Fruit fly (Drosophila melanogaster) whole organism, embryonic: ENCODE data around the gene 14-3-3epsilon.

Experiments
- Adf1 ChIP-seq: fragments of 200-800 bp; sonication (Bioruptor generic); IDR thresholded peaks from 2 replicates; pipeline ENCODE4 v1.3.6; 2022; ENCODE audit warnings: missing biosample characterization, missing genetic modification characterization
- Aef1 ChIP-seq: fragments of 200-800 bp; sonication (Bioruptor generic); IDR thresholded peaks from 3 replicates; pipeline ENCODE4 v1.3.6; 2022; ENCODE audit warnings: missing biosample characterization, missing genetic modification characterization
- BtbVII ChIP-seq: fragments of 200-800 bp; sonication (Bioruptor generic); optimal IDR thresholded peaks from 3 replicates; lab custom pipeline; 2017; ENCODE audit warnings: missing biosample characterization, mild to moderate bottlenecking, missing genetic modification characterization
- CG10366 ChIP-seq: fragments of 200-800 bp; sonication (Bioruptor generic); IDR thresholded peaks from 2 replicates; pipeline ENCODE4 v1.3.6; 2022; ENCODE audit warnings: missing biosample characterization, missing genetic modification characterization
- CG10565 ChIP-seq: fragments of 200-800 bp; sonication (Bioruptor generic); optimal IDR thresholded peaks from 3 replicates; lab custom pipeline; 2016; ENCODE audit warnings: missing biosample characterization, mild to moderate bottlenecking, missing genetic modification characterization
- CG11093 ChIP-seq: fragments of 200-800 bp; sonication (Bioruptor generic); IDR thresholded peaks from 3 replicates; pipeline ENCODE4 v1.3.6; 2022; ENCODE audit warnings: missing biosample characterization, missing genetic modification characterization
- CG11504 ChIP-seq: fragments of 200-800 bp; sonication (Bioruptor generic); optimal IDR thresholded peaks from 3 replicates; lab custom pipeline; 2019; ENCODE audit warnings: missing biosample characterization, mild to moderate bottlenecking, missing genetic modification characterization, moderate library complexity
- CG13296 ChIP-seq: fragments of 200-800 bp; sonication (Bioruptor generic); optimal IDR thresholded peaks from 3 replicates; lab custom pipeline; 2018; ENCODE audit warnings: missing biosample characterization, mild to moderate bottlenecking, missing genetic modification characterization
- CG15514 ChIP-seq: fragments of 200-800 bp; sonication (Bioruptor generic); optimal IDR thresholded peaks from 3 replicates; lab custom pipeline; 2017; ENCODE audit warnings: missing biosample characterization, missing genetic modification characterization, mild to moderate bottlenecking, moderate library complexity, missing genetic modification reagents
- CG16815 ChIP-seq: fragments of 200-800 bp; sonication (Bioruptor generic); optimal IDR thresholded peaks from 3 replicates; lab custom pipeline; 2017; ENCODE audit warnings: missing biosample characterization, mild to moderate bottlenecking, missing genetic modification characterization
- CG16863 ChIP-seq: fragments of 200-800 bp; sonication (Bioruptor generic); optimal IDR thresholded peaks from 3 replicates; lab custom pipeline; 2016; ENCODE audit warnings: missing biosample characterization, missing genetic modification characterization
- CG18599 ChIP-seq: fragments of 200-800 bp; sonication (Bioruptor generic); optimal IDR thresholded peaks from 3 replicates; lab custom pipeline; 2017; ENCODE audit warnings: missing biosample characterization, missing genetic modification characterization, mild to moderate bottlenecking, moderate library complexity, missing genetic modification reagents
- CG3281 ChIP-seq: fragments of 200-800 bp; sonication (Bioruptor generic); optimal IDR thresholded peaks from 3 replicates; lab custom pipeline; 2017; ENCODE audit warnings: missing biosample characterization, mild to moderate bottlenecking, missing genetic modification characterization
- CG34224 ChIP-seq: fragments of 200-800 bp; sonication (Bioruptor generic); IDR thresholded peaks from 3 replicates; pipeline ENCODE4 v1.3.6; 2022; ENCODE audit warnings: missing biosample characterization, missing genetic modification characterization; ENCODE audit not compliant: partially characterized antibody
- CG3838 ChIP-seq: fragments of 200-800 bp; sonication (Bioruptor generic); optimal IDR thresholded peaks from 3 replicates; lab custom pipeline; 2016; ENCODE audit warnings: missing biosample characterization, missing genetic modification characterization
- CG4282 ChIP-seq: fragments of 200-800 bp; sonication (Bioruptor generic); optimal IDR thresholded peaks from 2 replicates; lab custom pipeline; 2016; ENCODE audit warnings: missing biosample characterization, missing genetic modification characterization
- CG4360 ChIP-seq: fragments of 200-800 bp; sonication (Bioruptor generic); IDR thresholded peaks from 2 replicates; pipeline ENCODE4 v1.3.6; 2022; ENCODE audit warnings: missing biosample characterization, missing genetic modification characterization
- CG43689 ChIP-seq: fragments of 200-800 bp; sonication (Bioruptor generic); IDR thresholded peaks from 2 replicates; pipeline ENCODE4 v1.3.6; 2022; ENCODE audit warnings: missing biosample characterization, missing genetic modification characterization
- CG4820 ChIP-seq: fragments of 200-800 bp; sonication (Bioruptor generic); optimal IDR thresholded peaks from 3 replicates; lab custom pipeline; 2016; ENCODE audit warnings: missing biosample characterization, missing genetic modification characterization
- CG8765 ChIP-seq: fragments of 200-800 bp; sonication (Bioruptor generic); IDR thresholded peaks from 2 replicates; pipeline ENCODE4 v1.3.6; 2022; ENCODE audit warnings: missing biosample characterization, missing genetic modification characterization
- CG8924 ChIP-seq: fragments of 200-800 bp; optimal IDR thresholded peaks from 3 replicates; lab custom pipeline; 2019; ENCODE audit warnings: missing biosample characterization, mild to moderate bottlenecking, missing genetic modification characterization, moderate library complexity
- CrebB ChIP-seq: fragments of 200-800 bp; sonication (Bioruptor generic); optimal IDR thresholded peaks from 3 replicates; lab custom pipeline; 2018; ENCODE audit warnings: missing biosample characterization, mild to moderate bottlenecking, missing genetic modification characterization
- Dfd ChIP-seq, 2 experiments: fragments of >200 bp; optimal IDR thresholded peaks; 2 replicates each; lab custom pipeline; 2017; ENCODE audit warnings: missing biosample characterization in 2 of 2, missing genetic modification characterization in 2 of 2
- Hr78 ChIP-seq, 2 experiments: fragments of 200-800 bp in 1 of 2; fragments of >200 bp in 1 of 2; sonication (Bioruptor generic) in 1 of 2; optimal IDR thresholded peaks; 2 replicates each; lab custom pipeline; 2017 to 2019; ENCODE audit warnings: missing biosample characterization in 2 of 2, missing genetic modification characterization in 2 of 2, mild to moderate bottlenecking in 1 of 2, moderate library complexity in 1 of 2
- Lpt ChIP-seq: fragments of >200 bp; optimal IDR thresholded peaks from 2 replicates; lab custom pipeline; 2018; ENCODE audit warnings: missing biosample characterization, missing genetic modification characterization
- Med ChIP-seq: fragments of 200-800 bp; sonication (Bioruptor generic); peaks from one replicate; lab custom pipeline; 2016; ENCODE audit warnings: missing biosample characterization, missing genetic modification characterization, mild to moderate bottlenecking, inconsistent platforms, moderate library complexity
- Mrtf ChIP-seq: fragments of 200-800 bp; sonication (Bioruptor generic); IDR thresholded peaks from 3 replicates; pipeline ENCODE4 v1.3.6; 2022; ENCODE audit warnings: missing biosample characterization, missing genetic modification characterization
- Optix ChIP-seq: fragments of 200-800 bp; sonication (Bioruptor generic); IDR thresholded peaks from 3 replicates; pipeline ENCODE4 v1.3.6; 2022; ENCODE audit warnings: missing biosample characterization, missing genetic modification characterization
- Rfx ChIP-seq: fragments of 200-800 bp; sonication (Bioruptor generic); IDR thresholded peaks from 2 replicates; pipeline ENCODE4 v1.3.6; 2022; ENCODE audit warnings: missing biosample characterization, missing genetic modification characterization
- ato ChIP-seq: fragments of 200-800 bp; sonication (Bioruptor generic); IDR thresholded peaks from 2 replicates; pipeline ENCODE4 v1.3.6; 2022; ENCODE audit warnings: missing biosample characterization, missing genetic modification characterization; ENCODE audit not compliant: partially characterized antibody
- bigmax ChIP-seq: fragments of 200-800 bp; sonication (Bioruptor generic); optimal IDR thresholded peaks from 2 replicates; lab custom pipeline; 2018; ENCODE audit warnings: missing biosample characterization, mild to moderate bottlenecking, missing genetic modification characterization
- caup ChIP-seq: fragments of 200-800 bp; sonication (Bioruptor generic); optimal IDR thresholded peaks from 3 replicates; lab custom pipeline; 2017; ENCODE audit warnings: missing biosample characterization, mild to moderate bottlenecking, missing genetic modification characterization, moderate library complexity; ENCODE audit not compliant: severe bottlenecking
- cg ChIP-seq: fragments of 200-800 bp; sonication (Bioruptor generic); optimal IDR thresholded peaks from 3 replicates; lab custom pipeline; 2019; ENCODE audit warnings: missing biosample characterization, mild to moderate bottlenecking, missing genetic modification characterization, moderate library complexity
- chn ChIP-seq: fragments of 200-800 bp; sonication (Bioruptor generic); optimal IDR thresholded peaks from 2 replicates; lab custom pipeline; 2016; ENCODE audit warnings: missing biosample characterization, missing genetic modification characterization
- crp ChIP-seq, 2 experiments: fragments of 200-800 bp; sonication (Bioruptor generic); optimal IDR thresholded peaks; 2 replicates in 1 of 2; 3 replicates in 1 of 2; lab custom pipeline; 2017; ENCODE audit warnings: missing biosample characterization in 2 of 2, missing genetic modification characterization in 2 of 2, mild to moderate bottlenecking in 1 of 2, moderate library complexity in 1 of 2
- en ChIP-seq: fragments of 200-800 bp; sonication (Bioruptor generic); optimal IDR thresholded peaks from 2 replicates; lab custom pipeline; 2016; ENCODE audit warnings: missing biosample characterization, missing genetic modification characterization
- fd3F ChIP-seq: fragments of 200-800 bp; sonication (Bioruptor generic); optimal IDR thresholded peaks from 2 replicates; lab custom pipeline; 2018; ENCODE audit warnings: missing biosample characterization, mild to moderate bottlenecking, missing genetic modification characterization, moderate library complexity
- hb ChIP-seq: fragments of 200-800 bp; sonication (Bioruptor generic); IDR thresholded peaks from 3 replicates; pipeline ENCODE4 v1.3.6; 2022; ENCODE audit warnings: missing biosample characterization, missing genetic modification characterization; ENCODE audit not compliant: partially characterized antibody
- mld ChIP-seq: fragments of 200-800 bp; sonication (Bioruptor generic); IDR thresholded peaks from 3 replicates; pipeline ENCODE4 v1.3.6; 2022; ENCODE audit warnings: missing biosample characterization, missing genetic modification characterization; ENCODE audit not compliant: partially characterized antibody
- nerfin-2 ChIP-seq: fragments of 200-800 bp; sonication (Bioruptor generic); IDR thresholded peaks from 2 replicates; pipeline ENCODE4 v1.3.6; 2022; ENCODE audit warnings: missing biosample characterization, missing genetic modification characterization; ENCODE audit not compliant: partially characterized antibody
- otp ChIP-seq: fragments of 200-800 bp; sonication (Bioruptor generic); IDR thresholded peaks from 3 replicates; pipeline ENCODE4, ENCODE4 v1.3.6; 2022; ENCODE audit warnings: missing biosample characterization, missing genetic modification characterization
- pho ChIP-seq: fragments of 200-800 bp; sonication (Bioruptor generic); optimal IDR thresholded peaks from 2 replicates; lab custom pipeline; 2016; ENCODE audit warnings: missing biosample characterization, missing genetic modification characterization
- sens ChIP-seq: fragments of 200-800 bp; sonication (Bioruptor generic); peaks from one replicate; lab custom pipeline; 2016; ENCODE audit warnings: missing biosample characterization, missing genetic modification characterization
- stc ChIP-seq: fragments of 200-800 bp; sonication (Bioruptor generic); IDR thresholded peaks from 2 replicates; pipeline ENCODE4 v1.3.6; 2022; ENCODE audit warnings: missing biosample characterization, missing genetic modification characterization
- tap ChIP-seq: fragments of 200-800 bp; optimal IDR thresholded peaks from 3 replicates; lab custom pipeline; 2019; ENCODE audit warnings: missing biosample characterization, mild to moderate bottlenecking, missing genetic modification characterization, moderate library complexity
- unpg ChIP-seq: fragments of 200-800 bp; sonication (Bioruptor generic); optimal IDR thresholded peaks from 3 replicates; lab custom pipeline; 2018; ENCODE audit warnings: missing biosample characterization, mild to moderate bottlenecking, missing genetic modification characterization, moderate library complexity
- yki ChIP-seq: fragments of >200 bp; optimal IDR thresholded peaks from 3 replicates; lab custom pipeline; 2018
- zfh2 ChIP-seq: fragments of 200-800 bp; sonication (Bioruptor generic); optimal IDR thresholded peaks from 2 replicates; lab custom pipeline; 2016; ENCODE audit warnings: missing biosample characterization, missing genetic modification characterization

The 14-3-3epsilon gene

dm6 chr3R:18296084-18296483 lies 53.8 kb downstream of the 14-3-3epsilon start (continued):
- TF ChIP-seq caup (GFP tag; lab: Kevin White, UChicago) (peak; percentile 67), CG15514 (GFP tag; lab: Kevin White, UChicago) (peak; percentile 51), CG34224 (GFP tag; lab: Robert Waterston, UW) (no peak), en (GFP tag; lab: Kevin White, UChicago) (no peak), pho (GFP tag; lab: Kevin White, UChicago) (peak; percentile 14), Rfx (GFP tag; lab: Robert Waterston, UW) (peak; percentile 30; the same call in 1 of the 2 replicates), CG18599 (peak; percentile 75), fd3F (GFP tag; lab: Kevin White, UChicago) (peak; percentile 36), bigmax (GFP tag; lab: Kevin White, UChicago) (peak; percentile 53), CG4820 (GFP tag; lab: Kevin White, UChicago) (no peak), CrebB (tag; lab: Kevin White, UChicago) (peak; percentile 17), BtbVII (GFP tag; lab: Kevin White, UChicago) (peak; percentile 57), CG11093 (no peak), CG16863 (no peak), sens (GFP tag; lab: Kevin White, UChicago) (peak; percentile 48), CG8924 (tag; lab: Kevin White, UChicago) (no peak), Adf1 (no peak), CG10565 (no peak), nerfin-2 (GFP tag; lab: Robert Waterston, UW) (no peak), zfh2 (GFP tag; lab: Kevin White, UChicago) (no peak), CG13296 (GFP tag; lab: Kevin White, UChicago) (peak; percentile 44), CG3281 (GFP tag; lab: Kevin White, UChicago) (peak; percentile 50), stc (GFP tag; lab: Robert Waterston, UW) (no peak), CG43689 (GFP tag; lab: Robert Waterston, UW) (no peak), CG8765 (GFP tag; lab: Robert Waterston, UW) (no peak)

- TF ChIP-seq Hr78 (GFP tag; optimal IDR thresholded peaks at IDR 0.05; lab: Kevin White, UChicago) (peak in 1 of 2 experiments; percentile 74), Mrtf (GFP tag; lab: Robert Waterston, UW) (no peak), yki (no peak), CG4282 (GFP tag; lab: Kevin White, UChicago) (no peak), mld (no peak), CG3838 (no peak), hb (GFP tag; lab: Robert Waterston, UW) (0 out of 3 replicates have a peak, but pooled peaks have one; percentile 42), sens (GFP tag; lab: Kevin White, UChicago) (peak; percentile 10), Aef1 (GFP tag; lab: Robert Waterston, UW) (no peak), crp (GFP tag; optimal IDR thresholded peaks at IDR 0.05; lab: Kevin White, UChicago) (no peak), Med (GFP tag; lab: Kevin White, UChicago) (peak; percentile 14)
- TF ChIP-seq, all 482 proteins: peak for 4
Observed at dm6 chr3R:18296737-18297136, 54.4 kb downstream of the 14-3-3epsilon start.

dm6 chr3R:18297444-18298297 lies 55.3 kb downstream of the 14-3-3epsilon start:
- TF ChIP-seq chn (GFP tag; lab: Kevin White, UChicago) (no peak), otp (GFP tag; lab: Robert Waterston, UW) (no peak), ato (no peak), cg (no peak), CG16815 (GFP tag; lab: Kevin White, UChicago) (no peak), CG4360 (GFP tag; lab: Robert Waterston, UW) (0 out of 2 replicates have a peak, but pooled peaks have one; percentile 17), tap (tag; lab: Kevin White, UChicago) (no peak), CG11504 (tag; lab: Kevin White, UChicago) (peak; percentile 1), Optix (GFP tag; lab: Robert Waterston, UW) (peak; percentile 28; the same call in 1 of the 3 replicates), Dfd (GFP tag; optimal IDR thresholded peaks at IDR 0.05; lab: Kevin White, UChicago) (no peak), Lpt (GFP tag; lab: Kevin White, UChicago) (no peak), unpg (peak; percentile 22), CG10366 (GFP tag; lab: Robert Waterston, UW) (no peak)
